Worm (Caenorhabditis elegans) whole organism, young adult: ENCODE results near the gene F09E10.5.
A peak's percentile ranks its signal among the peaks of the same experiment; 100 is the strongest.

Source experiments
- B0336.3 ChIP-seq: fragments of 200-800 bp; sonication (Bioruptor generic); IDR thresholded peaks from 2 replicates; pipeline ENCODE4 v1.3.6; 2022; ENCODE audit warnings: missing genetic modification characterization, missing compliant biosample characterization
- F10E7.11 ChIP-seq: sonication (generic microtip); optimal IDR thresholded peaks from 2 replicates; lab custom pipeline; 2017; ENCODE audit warnings: mild to moderate bottlenecking, missing genetic modification characterization, moderate library complexity, missing compliant biosample characterization
- F37B4.10 ChIP-seq: fragments of 200-800 bp; sonication (Bioruptor generic); IDR thresholded peaks from 2 replicates; pipeline ENCODE4 v1.3.6; 2022; ENCODE audit warnings: missing genetic modification characterization, missing compliant biosample characterization
- F39B2.1 ChIP-seq: fragments of 200-800 bp; sonication (Bioruptor generic); IDR thresholded peaks from 2 replicates; pipeline ENCODE4 v1.3.6; 2022; ENCODE audit warnings: missing genetic modification reagents, missing genetic modification characterization, missing compliant biosample characterization
- F49E8.2 ChIP-seq: sonication (generic microtip); optimal IDR thresholded peaks from 3 replicates; lab custom pipeline; 2017; ENCODE audit warnings: missing genetic modification characterization, mild to moderate bottlenecking, missing compliant biosample characterization, antibody characterized with exemption, moderate library complexity; ENCODE audit not compliant: insufficient read depth
- T07F8.4 ChIP-seq: sonication (generic microtip); optimal IDR thresholded peaks from 2 replicates; lab custom pipeline; 2016; ENCODE audit warnings: mild to moderate bottlenecking, missing genetic modification characterization, moderate library complexity, missing compliant biosample characterization
- Y53F4B.3 ChIP-seq: fragments of 200-800 bp; sonication (Bioruptor generic); IDR thresholded peaks from 2 replicates; pipeline ENCODE4 v1.3.6; 2022; ENCODE audit warnings: missing genetic modification reagents, missing genetic modification characterization, missing compliant biosample characterization
- Y95B8A.8 ChIP-seq: fragments of 200-800 bp; sonication (Bioruptor generic); IDR thresholded peaks from 2 replicates; pipeline ENCODE4 v1.3.6; 2022; ENCODE audit warnings: missing genetic modification reagents, missing genetic modification characterization, missing compliant biosample characterization
- ZK185.1 ChIP-seq: sonication (generic microtip); optimal IDR thresholded peaks from 2 replicates; lab custom pipeline; 2016; ENCODE audit warnings: mild to moderate bottlenecking, missing genetic modification characterization, missing compliant biosample characterization; ENCODE audit not compliant: poor library complexity, severe bottlenecking
- ama-1 ChIP-seq, 3 experiments: fragments of 150-350 bp in 1 of 3; sonication (generic microtip) in 2 of 3; optimal IDR thresholded peaks; 2 replicates each; lab custom pipeline; 2014 to 2018; ENCODE audit warnings: missing biosample characterization in 2 of 3, missing genetic modification characterization in 2 of 3, missing genetic modification reagents in 2 of 3
- aptf-2 ChIP-seq: fragments of 200-800 bp; sonication (Bioruptor generic); conservative IDR thresholded peaks from 2 replicates; pipeline ENCODE4 v1.3.6; 2022; ENCODE audit warnings: missing genetic modification reagents, missing genetic modification characterization, missing compliant biosample characterization
- aptf-3 ChIP-seq: fragments of 200-800 bp; sonication (Bioruptor generic); IDR thresholded peaks from 2 replicates; pipeline ENCODE4 v1.3.6; 2022; ENCODE audit warnings: missing genetic modification characterization, missing compliant biosample characterization
- athp-1 ChIP-seq: sonication (generic microtip); optimal IDR thresholded peaks from 2 replicates; lab custom pipeline; 2017; ENCODE audit warnings: mild to moderate bottlenecking, missing genetic modification characterization, missing compliant biosample characterization
- attf-3 ChIP-seq: fragments of 200-800 bp; sonication (Bioruptor generic); conservative IDR thresholded peaks from 2 replicates; pipeline ENCODE4 v1.3.6; 2022; ENCODE audit warnings: missing genetic modification reagents, missing genetic modification characterization, missing compliant biosample characterization
- attf-6 ChIP-seq: fragments of 200-800 bp; sonication (Bioruptor generic); IDR thresholded peaks from 2 replicates; pipeline ENCODE4 v1.3.6; 2022; ENCODE audit warnings: missing genetic modification reagents, missing genetic modification characterization, missing compliant biosample characterization
- bed-2 ChIP-seq: fragments of 200-800 bp; sonication (Bioruptor generic); IDR thresholded peaks from 2 replicates; pipeline ENCODE4 v1.3.6; 2022; ENCODE audit warnings: missing genetic modification reagents, missing genetic modification characterization, missing compliant biosample characterization
- ccch-3 ChIP-seq: fragments of 200-800 bp; sonication (Bioruptor generic); optimal IDR thresholded peaks from 2 replicates; lab custom pipeline; 2018; ENCODE audit warnings: mild to moderate bottlenecking, missing genetic modification characterization, missing compliant biosample characterization
- ceh-27 ChIP-seq: fragments of 200-800 bp; sonication (Bioruptor generic); optimal IDR thresholded peaks from 2 replicates; lab custom pipeline; 2018; ENCODE audit warnings: mild to moderate bottlenecking, missing genetic modification characterization, moderate library complexity, missing compliant biosample characterization
- ceh-58 ChIP-seq: fragments of 200-800 bp; sonication (Bioruptor generic); IDR thresholded peaks from 2 replicates; pipeline ENCODE4 v1.3.6; 2022; ENCODE audit warnings: missing genetic modification characterization, missing compliant biosample characterization
- chd-7 ChIP-seq: sonication (generic microtip); optimal IDR thresholded peaks from 2 replicates; lab custom pipeline; 2016; ENCODE audit warnings: mild to moderate bottlenecking, missing genetic modification characterization, moderate library complexity, missing compliant biosample characterization
- die-1 ChIP-seq: sonication (generic microtip); optimal IDR thresholded peaks from 2 replicates; lab custom pipeline; 2016; ENCODE audit warnings: missing genotype, mild to moderate bottlenecking, missing genetic modification characterization, missing compliant biosample characterization
- egl-44 ChIP-seq: fragments of 200-800 bp; sonication (Bioruptor generic); IDR thresholded peaks from 2 replicates; pipeline ENCODE4 v1.3.6; 2022; ENCODE audit warnings: missing genetic modification reagents, missing genetic modification characterization, missing compliant biosample characterization
- egrh-3 ChIP-seq: fragments of 200-800 bp; sonication (Bioruptor generic); IDR thresholded peaks from 2 replicates; pipeline ENCODE4 v1.3.6; 2022; ENCODE audit warnings: missing genetic modification reagents, missing genetic modification characterization, missing compliant biosample characterization
- fkh-3 ChIP-seq: sonication (generic microtip); optimal IDR thresholded peaks from 2 replicates; lab custom pipeline; 2016; ENCODE audit warnings: mild to moderate bottlenecking, missing genetic modification characterization, missing compliant biosample characterization
- gei-17 ChIP-seq: fragments of 200-800 bp; sonication (Bioruptor generic); optimal IDR thresholded peaks from 2 replicates; lab custom pipeline; 2018; ENCODE audit warnings: mild to moderate bottlenecking, missing genetic modification characterization, missing compliant biosample characterization
- hlh-26 ChIP-seq: fragments of 200-800 bp; sonication (Bioruptor generic); conservative IDR thresholded peaks from 2 replicates; pipeline ENCODE4 v1.3.6; 2022; ENCODE audit warnings: missing genetic modification reagents, missing genetic modification characterization, missing compliant biosample characterization
- hmg-1.2 ChIP-seq: fragments of 200-800 bp; sonication (Bioruptor generic); IDR thresholded peaks from 2 replicates; pipeline ENCODE4 v1.3.6; 2022; ENCODE audit warnings: missing genetic modification reagents, missing genetic modification characterization, missing compliant biosample characterization
- let-607 ChIP-seq, 2 experiments: fragments of 200-800 bp in 1 of 2; sonication (Bioruptor generic) in 1 of 2; sonication (generic microtip) in 1 of 2; optimal IDR thresholded peaks; 2 replicates each; lab custom pipeline; 2016 to 2018; ENCODE audit warnings: mild to moderate bottlenecking in 2 of 2, missing compliant biosample characterization in 2 of 2, missing genetic modification characterization in 2 of 2, moderate library complexity in 2 of 2, missing genotype in 1 of 2
- lsl-1 ChIP-seq: fragments of 200-800 bp; sonication (Bioruptor generic); optimal IDR thresholded peaks from 2 replicates; lab custom pipeline; 2018; ENCODE audit warnings: mild to moderate bottlenecking, missing genetic modification characterization, moderate library complexity, missing compliant biosample characterization
- mes-4 ChIP-seq: sonication (generic microtip); optimal IDR thresholded peaks from 2 replicates; lab custom pipeline; 2016; ENCODE audit warnings: missing genotype, missing genetic modification characterization, missing compliant biosample characterization
- mxl-1 ChIP-seq: sonication (generic microtip); optimal IDR thresholded peaks from 2 replicates; lab custom pipeline; 2016; ENCODE audit warnings: missing genetic modification characterization, missing compliant biosample characterization
- nfya-2 ChIP-seq: fragments of 200-800 bp; sonication (Bioruptor generic); IDR thresholded peaks from 2 replicates; pipeline ENCODE4 v1.3.6; 2022; ENCODE audit warnings: missing genetic modification reagents, missing genetic modification characterization, missing compliant biosample characterization
- nhr-120 ChIP-seq: fragments of 200-800 bp; sonication (Bioruptor generic); IDR thresholded peaks from 2 replicates; pipeline ENCODE4 v1.3.6; 2022; ENCODE audit warnings: missing genetic modification characterization, missing compliant biosample characterization
- nhr-80 ChIP-seq: sonication (generic microtip); optimal IDR thresholded peaks from 2 replicates; lab custom pipeline; 2016; ENCODE audit warnings: missing genetic modification characterization, missing compliant biosample characterization
- nhr-90 ChIP-seq: sonication (generic microtip); optimal IDR thresholded peaks from 2 replicates; lab custom pipeline; 2016; ENCODE audit warnings: missing genotype, mild to moderate bottlenecking, missing genetic modification characterization, missing compliant biosample characterization
- pbrm-1 ChIP-seq: fragments of 200-800 bp; sonication (Bioruptor generic); IDR thresholded peaks from 2 replicates; pipeline ENCODE4 v1.3.6; 2022; ENCODE audit warnings: missing genetic modification reagents, missing genetic modification characterization, missing compliant biosample characterization
- pha-4 ChIP-seq: fragments of 150-350 bp; sonication (generic microtip); optimal IDR thresholded peaks from 2 replicates; lab custom pipeline; 2014; ENCODE audit warnings: missing biosample characterization, missing genetic modification reagents, missing genetic modification characterization
- rec-8 ChIP-seq, 2 experiments: sonication (generic microtip); optimal IDR thresholded peaks; 2 replicates each; lab custom pipeline; 2016; ENCODE audit warnings: mild to moderate bottlenecking in 2 of 2, missing genetic modification characterization in 2 of 2, missing genetic modification reagents in 2 of 2, missing genotype in 2 of 2, missing biosample characterization in 1 of 2, missing compliant biosample characterization in 1 of 2, moderate library complexity in 1 of 2
- repo-1 ChIP-seq: sonication (generic microtip); optimal IDR thresholded peaks from 2 replicates; lab custom pipeline; 2017; ENCODE audit warnings: mild to moderate bottlenecking, missing genetic modification characterization, missing compliant biosample characterization
- sdz-38 ChIP-seq: sonication (generic microtip); optimal IDR thresholded peaks from 2 replicates; lab custom pipeline; 2016; ENCODE audit warnings: missing genotype, missing genetic modification characterization, missing compliant biosample characterization
- snpc-1.3 ChIP-seq: sonication (generic microtip); optimal IDR thresholded peaks from 2 replicates; lab custom pipeline; 2017; ENCODE audit warnings: missing genetic modification characterization, mild to moderate bottlenecking, missing compliant biosample characterization, antibody characterized with exemption, moderate library complexity, missing genotype, missing genetic modification reagents; ENCODE audit not compliant: insufficient read depth
- snpc-3.4 ChIP-seq: sonication (generic microtip); optimal IDR thresholded peaks from 2 replicates; lab custom pipeline; 2017; ENCODE audit warnings: missing genetic modification characterization, mild to moderate bottlenecking, missing compliant biosample characterization, antibody characterized with exemption, moderate library complexity, missing genotype, missing genetic modification reagents
- somi-1 ChIP-seq: fragments of 200-800 bp; sonication (Bioruptor generic); optimal IDR thresholded peaks from 2 replicates; lab custom pipeline; 2018; ENCODE audit warnings: mild to moderate bottlenecking, missing genetic modification characterization, missing compliant biosample characterization
- unc-62 ChIP-seq: fragments of 150-350 bp; optimal IDR thresholded peaks from 2 replicates; lab custom pipeline; 2014; ENCODE audit warnings: missing biosample characterization, missing genetic modification reagents, missing genetic modification characterization
- ztf-25 ChIP-seq: fragments of 200-800 bp; sonication (Bioruptor generic); IDR thresholded peaks from 2 replicates; pipeline ENCODE4 v1.3.6; 2022; ENCODE audit warnings: missing genetic modification reagents, missing genetic modification characterization, missing compliant biosample characterization
- ztf-26 ChIP-seq: sonication (generic microtip); optimal IDR thresholded peaks from 2 replicates; lab custom pipeline; 2017; ENCODE audit warnings: missing genetic modification characterization, missing compliant biosample characterization
- ztf-6 ChIP-seq: fragments of 200-800 bp; sonication (Bioruptor generic); IDR thresholded peaks from 2 replicates; pipeline ENCODE4 v1.3.6; 2022; ENCODE audit warnings: missing genetic modification reagents, missing genetic modification characterization, missing compliant biosample characterization

The F09E10.5 gene

ce11 chrX:1446593-1447141 lies 47.5 kb downstream of the F09E10.5 start, which contains the start of gene zfp-3 (continued):
- TF ChIP-seq egrh-3 (GFP tag; lab: Robert Waterston, UW) (peak; percentile 47; the same call in 1 of the 2 replicates), let-607 (tag; optimal IDR thresholded peaks at IDR 0.05; lab: Kevin White, UChicago) (peak in 1 of 2 experiments; percentile 64), attf-3 (GFP tag; lab: Robert Waterston, UW) (no peak; the same call in 1 of the 2 replicates), aptf-2 (GFP tag; lab: Robert Waterston, UW) (no peak), mxl-1 (tag; lab: Kevin White, UChicago) (no peak), chd-7 (tag; lab: Kevin White, UChicago) (peak; percentile 76), ama-1 (optimal IDR thresholded peaks at IDR 0.05; lab: Kevin White, UChicago) (no peak), ama-1 (GFP tag; optimal IDR thresholded peaks at IDR 0.05; lab: Kevin White, UChicago) (no peak), nhr-90 (tag; lab: Kevin White, UChicago) (peak; percentile 44), F37B4.10 (GFP tag; lab: Robert Waterston, UW) (no peak), aptf-3 (GFP tag; lab: Robert Waterston, UW) (no peak), ztf-26 (tag; lab: Kevin White, UChicago) (peak; percentile 91), hmg-1.2 (GFP tag; lab: Robert Waterston, UW) (peak; percentile 93), B0336.3 (GFP tag; lab: Robert Waterston, UW) (peak; percentile 88), athp-1 (peak; percentile 92), T07F8.4 (tag; lab: Kevin White, UChicago) (peak; percentile 18), nhr-120 (no peak), F39B2.1 (no peak), Y53F4B.3 (GFP tag; lab: Robert Waterston, UW) (no peak), mes-4 (tag; lab: Kevin White, UChicago) (no peak), attf-6 (no peak), ceh-27 (GFP tag; lab: Kevin White, UChicago) (peak; percentile 95), nfya-2 (no peak), F49E8.2 (tag; lab: Kevin White, UChicago) (no peak), ZK185.1 (peak; percentile 87), gei-17 (GFP tag; lab: Kevin White, UChicago) (peak; percentile 87), snpc-3.4 (no peak), Y95B8A.8 (no peak), bed-2 (no peak), lsl-1 (GFP tag; lab: Kevin White, UChicago) (no peak), pbrm-1 (GFP tag; lab: Robert Waterston, UW) (peak; percentile 90)

- no peak for TF ChIP-seq egl-44 (GFP tag; lab: Robert Waterston, UW)
- TF ChIP-seq F10E7.11 (tag; lab: Kevin White, UChicago): no peak
- no peak for TF ChIP-seq sdz-38 (tag; lab: Kevin White, UChicago)
- no peak for TF ChIP-seq bed-2
- no peak for TF ChIP-seq ceh-27 (GFP tag; lab: Kevin White, UChicago)
- no peak for TF ChIP-seq athp-1
- no peak for TF ChIP-seq snpc-1.3 (tag; lab: Kevin White, UChicago)
- TF ChIP-seq ccch-3 (GFP tag; lab: Kevin White, UChicago): no peak
- peak; percentile 76 for TF ChIP-seq ama-1 (optimal IDR thresholded peaks at IDR 0.05; lab: Kevin White, UChicago)
- no peak for TF ChIP-seq ama-1 (GFP tag; optimal IDR thresholded peaks at IDR 0.05; lab: Kevin White, UChicago)
- TF ChIP-seq pha-4 (tag; lab: Kevin White, UChicago): no peak
- no peak for TF ChIP-seq ztf-25 (GFP tag; lab: Robert Waterston, UW)
- TF ChIP-seq F49E8.2 (tag; lab: Kevin White, UChicago): no peak
- no peak for TF ChIP-seq unc-62 (GFP tag; lab: Kevin White, UChicago)
- TF ChIP-seq hlh-26 (GFP tag; lab: Robert Waterston, UW): no peak
- no peak for TF ChIP-seq somi-1 (GFP tag; lab: Kevin White, UChicago)
- no peak for TF ChIP-seq aptf-2 (GFP tag; lab: Robert Waterston, UW)
- TF ChIP-seq ceh-58 (GFP tag; lab: Robert Waterston, UW): no peak
- TF ChIP-seq rec-8 (tag; optimal IDR thresholded peaks at IDR 0.05; lab: Kevin White, UChicago): no peak
- no peak for TF ChIP-seq nhr-120
- TF ChIP-seq fkh-3: no peak
- TF ChIP-seq Y95B8A.8: no peak
- TF ChIP-seq ztf-6 (GFP tag; lab: Robert Waterston, UW): no peak
- peak; percentile 17 for TF ChIP-seq repo-1 (tag; lab: Kevin White, UChicago)
- TF ChIP-seq die-1 (tag; lab: Kevin White, UChicago): no peak
- TF ChIP-seq nhr-80 (tag; lab: Kevin White, UChicago): no peak
Measured at ce11 chrX:1445696-1446095, 48.5 kb downstream of the F09E10.5 start.
